Fruit fly (Drosophila melanogaster): ENCODE results near the gene Hpr1.

The Hpr1 gene

dm6 chr3R:5861218-5861902 lies 40.1 kb upstream of the Hpr1 start (continued):
- TF ChIP-seq dsx (GFP tag; optimal IDR thresholded peaks at IDR 0.05; ENCODE audit: poor library complexity, severe bottlenecking) (no peak), esn (GFP tag; optimal IDR thresholded peaks at IDR 0.05) (peak; percentile 68), Sox102F (GFP tag; optimal IDR thresholded peaks at IDR 0.05) (peak; percentile 29), CG3919 (GFP tag; optimal IDR thresholded peaks at IDR 0.05) (no peak), cyc (GFP tag; optimal IDR thresholded peaks at IDR 0.05) (peak; percentile 40), fd59A (GFP tag; optimal IDR thresholded peaks at IDR 0.05) (peak; percentile 40), CG1621 (tag; optimal IDR thresholded peaks at IDR 0.05) (no peak), svp (GFP tag) (no peak), CG31627 (GFP tag; optimal IDR thresholded peaks at IDR 0.05) (peak; percentile 49), CG10669 (GFP tag; optimal IDR thresholded peaks at IDR 0.05) (no peak), CG8119 (GFP tag; IDR thresholded peaks at IDR 0.05) (no peak), Lpt (GFP tag; optimal IDR thresholded peaks at IDR 0.05) (no peak), topi (GFP tag; optimal IDR thresholded peaks at IDR 0.05) (peak; percentile 61), CG6276 (GFP tag; optimal IDR thresholded peaks at IDR 0.05) (no peak), salr (GFP tag; optimal IDR thresholded peaks at IDR 0.05) (peak in 1 of 2 experiments; percentile 51), Sox14 (GFP tag; optimal IDR thresholded peaks at IDR 0.05) (no peak), fkh (GFP tag; optimal IDR thresholded peaks at IDR 0.05) (peak; percentile 58)

DNA sequence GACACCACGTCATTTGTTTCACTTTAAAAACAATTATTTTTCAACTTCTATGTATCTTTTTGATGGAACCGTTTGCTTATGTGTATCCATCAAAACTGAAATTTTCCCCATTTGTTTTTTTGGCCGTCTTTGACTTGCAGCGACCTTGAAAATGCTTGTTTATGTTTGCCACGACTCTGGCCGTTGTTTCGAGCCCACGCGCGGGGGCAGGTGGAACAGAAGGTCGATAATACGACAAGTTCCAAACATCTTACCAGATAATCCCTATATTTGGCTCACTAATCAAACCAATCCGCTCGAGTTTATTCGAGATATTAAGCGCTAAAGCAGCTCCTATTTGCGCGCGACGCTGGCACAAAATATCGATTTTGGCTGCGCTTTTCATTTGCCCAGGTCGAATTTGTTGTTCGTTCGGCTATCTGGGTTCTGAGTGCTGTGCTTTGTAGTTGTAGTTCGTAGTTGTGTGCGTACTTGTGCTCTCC lies 39.5 kb upstream of the Hpr1 start:
- TF ChIP-seq CG8119 (GFP tag; IDR thresholded peaks at IDR 0.05): no peak
- TF ChIP-seq esn (GFP tag; optimal IDR thresholded peaks at IDR 0.05): no peak
- no peak for TF ChIP-seq CG7368 (GFP tag; optimal IDR thresholded peaks at IDR 0.05)
- no peak for TF ChIP-seq pdm3 (GFP tag; optimal IDR thresholded peaks at IDR 0.05)
- TF ChIP-seq Eip78C (GFP tag): no peak
- no peak for TF ChIP-seq CG10631 (GFP tag; optimal IDR thresholded peaks at IDR 0.05)
- no peak for TF ChIP-seq Sox15 (GFP tag; optimal IDR thresholded peaks at IDR 0.05)
- TF ChIP-seq OdsH (GFP tag; optimal IDR thresholded peaks at IDR 0.05): no peak
- no peak for TF ChIP-seq CG11762 (GFP tag; optimal IDR thresholded peaks at IDR 0.05; ENCODE audit: insufficient read depth)
- TF ChIP-seq CG3032 (tag; optimal IDR thresholded peaks at IDR 0.05): no peak
- no peak for TF ChIP-seq eg (GFP tag; IDR thresholded peaks at IDR 0.05)
- TF ChIP-seq CG9139 (GFP tag; optimal IDR thresholded peaks at IDR 0.05): no peak
- no peak for TF ChIP-seq Hr38 (GFP tag; optimal IDR thresholded peaks at IDR 0.05)
- TF ChIP-seq CG11902 (GFP tag; optimal IDR thresholded peaks at IDR 0.05): no peak
- no peak for TF ChIP-seq Ets96B (tag; optimal IDR thresholded peaks at IDR 0.05)

DNA sequence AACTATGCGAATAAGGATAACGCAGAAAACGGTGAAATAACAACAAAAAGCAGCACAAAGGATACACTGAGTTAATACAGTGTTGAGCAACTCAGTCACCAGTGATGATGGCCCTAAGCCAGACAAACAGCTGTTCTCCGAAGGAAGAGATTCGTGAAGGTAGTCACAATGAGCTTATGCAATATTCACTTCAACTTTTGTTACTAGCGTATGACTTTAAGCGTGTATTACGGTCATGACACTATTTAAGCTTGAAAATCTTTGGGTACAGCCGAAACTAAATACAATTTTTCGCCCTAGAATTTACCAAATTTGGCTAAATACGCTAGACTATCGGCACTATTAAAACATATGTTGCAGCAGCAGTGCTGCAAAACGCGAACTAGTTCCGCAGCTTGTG lies 35.0 kb upstream of the Hpr1 start, which contains the start of the genes disp and ECSIT:
Gene disp (minus strand): TSS at position 97 of the 400 bp plus-strand sequence.
Gene ECSIT (plus strand): TSS at position 371 of the 400 bp plus-strand sequence.
- TF ChIP-seq dac (GFP tag; optimal IDR thresholded peaks at IDR 0.05): no peak
- no peak for TF ChIP-seq CG6792 (GFP tag; optimal IDR thresholded peaks at IDR 0.05)
- TF ChIP-seq Sox14 (GFP tag; optimal IDR thresholded peaks at IDR 0.05): peak; percentile 87
- TF ChIP-seq pdm3 (GFP tag; optimal IDR thresholded peaks at IDR 0.05): no peak
- no peak for TF ChIP-seq Ets96B (tag; optimal IDR thresholded peaks at IDR 0.05)
- peak; percentile 55 for TF ChIP-seq vri (GFP tag; optimal IDR thresholded peaks at IDR 0.05)
- TF ChIP-seq CG15336 (GFP tag; IDR thresholded peaks at IDR 0.05): no peak
- no peak for TF ChIP-seq Smox (GFP tag; optimal IDR thresholded peaks at IDR 0.05)
- no peak for TF ChIP-seq CG10669 (GFP tag; optimal IDR thresholded peaks at IDR 0.05)
- TF ChIP-seq Sox15 (GFP tag; optimal IDR thresholded peaks at IDR 0.05): peak; percentile 6
- no peak for TF ChIP-seq dsx (GFP tag; optimal IDR thresholded peaks at IDR 0.05; ENCODE audit: poor library complexity, severe bottlenecking)
- peak; percentile 49 for TF ChIP-seq Hr39 (GFP tag; optimal IDR thresholded peaks at IDR 0.05)
- TF ChIP-seq spab (GFP tag; optimal IDR thresholded peaks at IDR 0.05): no peak
- TF ChIP-seq CG7368 (GFP tag; optimal IDR thresholded peaks at IDR 0.05): no peak
- no peak for TF ChIP-seq CG8632 (GFP tag; optimal IDR thresholded peaks at IDR 0.05)
- TF ChIP-seq CG8119 (GFP tag; IDR thresholded peaks at IDR 0.05): no peak
- no peak for TF ChIP-seq salr (GFP tag; optimal IDR thresholded peaks at IDR 0.05)
- TF ChIP-seq ss (GFP tag; optimal IDR thresholded peaks at IDR 0.05): no peak
- TF ChIP-seq acj6 (GFP tag; optimal IDR thresholded peaks at IDR 0.05): no peak
- no peak for TF ChIP-seq CG8319 (GFP tag; optimal IDR thresholded peaks at IDR 0.05)
- TF ChIP-seq lz (GFP tag; optimal IDR thresholded peaks at IDR 0.05): peak; percentile 57
- TF ChIP-seq CG6163 (GFP tag; IDR thresholded peaks at IDR 0.05): no peak
- TF ChIP-seq CG3919 (GFP tag; optimal IDR thresholded peaks at IDR 0.05): no peak
- TF ChIP-seq fd59A (GFP tag; optimal IDR thresholded peaks at IDR 0.05): peak; percentile 35
- peak; percentile 62 for TF ChIP-seq esn (GFP tag; optimal IDR thresholded peaks at IDR 0.05)
- no peak for TF ChIP-seq Met (GFP tag; optimal IDR thresholded peaks at IDR 0.05)
- no peak for TF ChIP-seq Eip78C (GFP tag)
- peak; percentile 54 for TF ChIP-seq CG31627 (GFP tag; optimal IDR thresholded peaks at IDR 0.05)
- TF ChIP-seq cyc (GFP tag; optimal IDR thresholded peaks at IDR 0.05): peak; percentile 55
- peak; percentile 33 for TF ChIP-seq CG11762 (GFP tag; optimal IDR thresholded peaks at IDR 0.05; ENCODE audit: insufficient read depth)

Measured in whole organism, prepupa.